Worm (Caenorhabditis elegans) whole organism, young adult: Measurements from ENCODE around the gene pygl-1.
"Not testable (repeated sequence)": the region's sequence is repeated elsewhere in the genome, so short reads cannot be mapped to it uniquely, and the experiment has no call there.

Experiments
- F22D6.2 ChIP-seq: sonication (generic microtip); optimal IDR thresholded peaks from 2 replicates; lab custom pipeline; 2016; ENCODE audit warnings: mild to moderate bottlenecking, missing genetic modification characterization, missing compliant biosample characterization
- F49E8.2 ChIP-seq: sonication (generic microtip); optimal IDR thresholded peaks from 3 replicates; lab custom pipeline; 2017; ENCODE audit warnings: missing genetic modification characterization, mild to moderate bottlenecking, missing compliant biosample characterization, antibody characterized with exemption, moderate library complexity; ENCODE audit not compliant: insufficient read depth
- akir-1 ChIP-seq: fragments of 200-800 bp; sonication (Bioruptor generic); optimal IDR thresholded peaks from 2 replicates; lab custom pipeline; 2018; ENCODE audit warnings: mild to moderate bottlenecking, missing genetic modification characterization, moderate library complexity, missing compliant biosample characterization
- him-1 ChIP-seq: sonication (generic microtip); optimal IDR thresholded peaks from 2 replicates; lab custom pipeline; 2016; ENCODE audit warnings: missing genotype, missing genetic modification reagents, missing genetic modification characterization, missing compliant biosample characterization
- hmg-1.2 ChIP-seq: fragments of 200-800 bp; sonication (Bioruptor generic); IDR thresholded peaks from 2 replicates; pipeline ENCODE4 v1.3.6; 2022; ENCODE audit warnings: missing genetic modification reagents, missing genetic modification characterization, missing compliant biosample characterization
- lir-1 ChIP-seq: fragments of 200-800 bp; sonication (Bioruptor generic); conservative IDR thresholded peaks from 2 replicates; pipeline ENCODE4 v1.3.6; 2022; ENCODE audit warnings: missing genetic modification reagents, missing genetic modification characterization, missing compliant biosample characterization
- mcd-1 ChIP-seq: fragments of 200-800 bp; sonication (Bioruptor generic); IDR thresholded peaks from 2 replicates; pipeline ENCODE4 v1.3.6; 2022; ENCODE audit warnings: missing genetic modification reagents, missing genetic modification characterization, missing compliant biosample characterization
- rec-8 ChIP-seq, 2 experiments: sonication (generic microtip); optimal IDR thresholded peaks; 2 replicates each; lab custom pipeline; 2016; ENCODE audit warnings: mild to moderate bottlenecking in 2 of 2, missing genetic modification characterization in 2 of 2, missing genetic modification reagents in 2 of 2, missing genotype in 2 of 2, missing biosample characterization in 1 of 2, missing compliant biosample characterization in 1 of 2, moderate library complexity in 1 of 2
- sea-2 ChIP-seq: fragments of 200-800 bp; sonication (Bioruptor generic); IDR thresholded peaks from 2 replicates; pipeline ENCODE4 v1.3.6; 2022; ENCODE audit warnings: missing genetic modification characterization, missing compliant biosample characterization
- ztf-28 ChIP-seq: fragments of 200-800 bp; sonication (Bioruptor generic); IDR thresholded peaks from 2 replicates; pipeline ENCODE4 v1.3.6; 2022; ENCODE audit warnings: missing genetic modification reagents, missing genetic modification characterization, missing compliant biosample characterization

DNA sequence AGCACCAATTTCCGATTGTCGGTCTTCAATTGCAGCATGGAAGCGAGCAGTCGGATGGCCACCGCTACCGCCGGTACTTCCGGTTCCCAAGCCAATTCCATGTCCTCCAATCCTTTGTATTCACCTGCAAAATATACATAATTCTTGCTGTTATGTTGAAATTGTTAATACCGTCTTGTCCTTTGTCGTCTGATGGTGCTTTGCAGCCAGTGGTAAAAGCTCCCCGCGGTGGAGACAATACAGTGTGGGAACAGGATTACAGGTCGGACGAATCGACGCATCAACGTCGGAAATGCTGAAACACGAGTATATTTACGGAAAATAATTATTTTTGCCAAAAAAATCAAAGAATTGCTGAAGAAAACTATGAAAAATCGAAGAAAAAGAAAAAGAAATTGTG lies 14.5 kb upstream of the pygl-1 start, which contains the start of gene T24A6.17:
- TF ChIP-seq F22D6.2 (tag; lab: Kevin White, UChicago); akir-1 (GFP tag; lab: Kevin White, UChicago); lir-1; him-1 (tag; lab: Kevin White, UChicago); F49E8.2 (tag; lab: Kevin White, UChicago); hmg-1.2 (GFP tag; lab: Robert Waterston, UW); rec-8 (tag; optimal IDR thresholded peaks at IDR 0.05; lab: Kevin White, UChicago); ztf-28; mcd-1 (GFP tag; lab: Robert Waterston, UW); sea-2: not testable (repeated sequence)
